Worm (Caenorhabditis elegans): ENCODE data around the gene dyf-4.

Gene dyf-4

DNA sequence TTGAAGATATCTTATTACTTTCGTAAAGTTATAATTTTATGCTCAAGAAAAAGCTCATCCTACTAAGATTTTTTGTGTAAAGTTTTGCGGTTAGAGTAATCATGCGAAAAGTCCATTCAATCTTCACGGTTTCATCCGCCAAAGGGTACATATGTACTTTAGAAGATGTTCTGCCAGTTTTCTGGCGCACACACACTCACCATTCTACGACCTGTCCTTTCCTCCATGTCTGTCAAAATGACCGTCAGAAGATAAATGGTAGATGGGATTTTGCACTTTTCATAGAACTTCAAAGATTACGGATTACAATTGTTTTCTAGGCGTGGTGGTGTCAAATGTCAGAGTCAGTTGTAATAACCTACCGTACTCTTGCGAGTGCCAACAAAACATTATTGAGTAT is 12.0 kb upstream of the dyf-4 start:
- TF ChIP-seq nhr-28 (tag; optimal IDR thresholded peaks at IDR 0.05) (peak; percentile 27), nhr-102 (tag; optimal IDR thresholded peaks at IDR 0.05) (no peak)

- TF ChIP-seq unc-62 (GFP tag; optimal IDR thresholded peaks at IDR 0.05 in 1 of 2) (peak in 1 of 2 experiments; percentile 94), unc-62 (tag; optimal IDR thresholded peaks at IDR 0.05) (no peak), nhr-11 (tag; optimal IDR thresholded peaks at IDR 0.05) (no peak), lin-15B (tag; optimal IDR thresholded peaks at IDR 0.05) (no peak), madf-9 (GFP tag; conservative IDR thresholded peaks at IDR 0.05) (no peak), ces-1 (GFP tag; optimal IDR thresholded peaks at IDR 0.05) (no peak), lin-13 (GFP tag; optimal IDR thresholded peaks at IDR 0.05) (no peak), egl-27 (tag; optimal IDR thresholded peaks at IDR 0.05) (no peak), hif-1 (tag; optimal IDR thresholded peaks at IDR 0.05) (no peak), R02D3.7 (tag; optimal IDR thresholded peaks at IDR 0.05) (no peak), ama-1 (optimal IDR thresholded peaks at IDR 0.05) (no peak), nhr-28 (tag; optimal IDR thresholded peaks at IDR 0.05) (peak; percentile 11), snpc-1.2 (GFP tag; IDR thresholded peaks at IDR 0.05) (no peak), daf-16 (GFP tag; optimal IDR thresholded peaks at IDR 0.05) (no peak), daf-16 (tag; optimal IDR thresholded peaks at IDR 0.05) (peak; percentile 70), nhr-25 (tag; optimal IDR thresholded peaks at IDR 0.05; ENCODE audit: borderline replicate concordance, insufficient read depth) (no peak), mes-2 (tag; optimal IDR thresholded peaks at IDR 0.05; ENCODE audit: poor library complexity, severe bottlenecking) (no peak), zfp-2 (tag; optimal IDR thresholded peaks at IDR 0.05) (no peak), sdz-12 (GFP tag; optimal IDR thresholded peaks at IDR 0.05) (no peak), ZK337.2 (GFP tag; IDR thresholded peaks at IDR 0.05) (no peak), nhr-237 (tag; optimal IDR thresholded peaks at IDR 0.05) (no peak), nhr-6 (tag; optimal IDR thresholded peaks at IDR 0.05) (no peak)
Observed at ce11 chrV:12536409-12537038, 11.0 kb upstream of the dyf-4 start.

- TF ChIP-seq attf-4 (tag; optimal IDR thresholded peaks at IDR 0.05) (no peak), nhr-102 (tag; optimal IDR thresholded peaks at IDR 0.05) (no peak), F26F4.8 (GFP tag; conservative IDR thresholded peaks at IDR 0.05) (no peak), duxl-1 (tag; optimal IDR thresholded peaks at IDR 0.05; ENCODE audit: poor library complexity) (no peak), D1046.2 (GFP tag; IDR thresholded peaks at IDR 0.05) (no peak), ztf-7 (tag; optimal IDR thresholded peaks at IDR 0.05) (no peak), daf-16 (GFP tag; optimal IDR thresholded peaks at IDR 0.05) (no peak), daf-16 (tag; optimal IDR thresholded peaks at IDR 0.05) (peak; percentile 52), set-16 (GFP tag; IDR thresholded peaks at IDR 0.05) (no peak), daf-19 (GFP tag; conservative IDR thresholded peaks at IDR 0.05) (no peak), jun-1 (tag; optimal IDR thresholded peaks at IDR 0.05) (no peak), R02D3.7 (tag; optimal IDR thresholded peaks at IDR 0.05) (no peak), Y5F2A.4 (GFP tag; optimal IDR thresholded peaks at IDR 0.05) (no peak), dve-1 (tag; optimal IDR thresholded peaks at IDR 0.05; ENCODE audit: insufficient read depth) (peak; percentile 4), saeg-2 (GFP tag; IDR thresholded peaks at IDR 0.05) (no peak), lin-13 (GFP tag; optimal IDR thresholded peaks at IDR 0.05) (no peak), Y105C5A.15 (GFP tag; IDR thresholded peaks at IDR 0.05) (no peak), hlh-30 (tag; optimal IDR thresholded peaks at IDR 0.05; ENCODE audit: insufficient read depth) (peak; percentile 23), spr-3 (GFP tag; optimal IDR thresholded peaks at IDR 0.05) (no peak), unc-62 (GFP tag; optimal IDR thresholded peaks at IDR 0.05 in 1 of 2) (peak in 1 of 2 experiments; percentile 71), unc-62 (tag; optimal IDR thresholded peaks at IDR 0.05) (no peak)
Observed at ce11 chrV:12534941-12535340, 9.4 kb upstream of the dyf-4 start.
